Worm (Caenorhabditis elegans) whole organism, L4 larva: ENCODE data around the gene T05C12.8.

Source experiments
- F26F4.8 ChIP-seq: fragments of 200-800 bp; sonication (Bioruptor generic); conservative IDR thresholded peaks from 2 replicates; pipeline ENCODE4 v1.3.6; 2022; ENCODE audit warnings: missing genetic modification characterization, missing compliant biosample characterization
- F49E8.2 ChIP-seq: sonication (generic microtip); optimal IDR thresholded peaks from 2 replicates; lab custom pipeline; 2016; ENCODE audit warnings: missing compliant biosample characterization, mild to moderate bottlenecking, missing genetic modification characterization, borderline replicate concordance
- R02D3.7 ChIP-seq: fragments of 150-350 bp; sonication (generic microtip); optimal IDR thresholded peaks from 3 replicates; lab custom pipeline; 2014; ENCODE audit warnings: missing biosample characterization, missing genetic modification characterization
- T20F7.1 ChIP-seq: fragments of 200-800 bp; sonication (Bioruptor generic); optimal IDR thresholded peaks from 2 replicates; lab custom pipeline; 2018; ENCODE audit warnings: mild to moderate bottlenecking, missing genetic modification characterization, missing compliant biosample characterization
- T26A8.4 ChIP-seq: fragments of 200-800 bp; sonication (Bioruptor generic); IDR thresholded peaks from 2 replicates; pipeline ENCODE4 v1.3.6; 2022; ENCODE audit warnings: missing genetic modification characterization, missing compliant biosample characterization
- Y105C5A.15 ChIP-seq: fragments of 200-800 bp; sonication (Bioruptor generic); IDR thresholded peaks from 2 replicates; pipeline ENCODE4 v1.3.6; 2022; ENCODE audit warnings: missing genetic modification characterization, missing compliant biosample characterization
- Y48G9A.11 ChIP-seq: fragments of 200-800 bp; sonication (Bioruptor generic); IDR thresholded peaks from 2 replicates; pipeline ENCODE4 v1.3.6; 2022; ENCODE audit warnings: missing genetic modification reagents, missing genetic modification characterization, missing compliant biosample characterization
- ZK546.5 ChIP-seq, 2 experiments: sonication (generic microtip); optimal IDR thresholded peaks; 2 replicates each; lab custom pipeline; 2017; ENCODE audit warnings: missing biosample characterization in 2 of 2, missing genetic modification characterization in 2 of 2
- aha-1 ChIP-seq: fragments of 150-350 bp; peaks from one replicate; lab custom pipeline; 2014; ENCODE audit warnings: missing biosample characterization, missing genetic modification characterization
- arid-1 ChIP-seq: fragments of 200-800 bp; sonication (Bioruptor generic); conservative IDR thresholded peaks from 2 replicates; pipeline ENCODE4 v1.3.6; 2022; ENCODE audit warnings: missing genetic modification reagents, missing genetic modification characterization, missing compliant biosample characterization
- ceh-62 ChIP-seq: sonication (generic microtip); optimal IDR thresholded peaks from 2 replicates; lab custom pipeline; 2017; ENCODE audit warnings: missing biosample characterization, missing genetic modification characterization
- ceh-82 ChIP-seq: sonication (generic microtip); optimal IDR thresholded peaks from 2 replicates; lab custom pipeline; 2017; ENCODE audit warnings: missing biosample characterization, missing genetic modification characterization
- ces-1 ChIP-seq: fragments of 150-350 bp; sonication (generic microtip); optimal IDR thresholded peaks from 4 replicates; lab custom pipeline; 2014; ENCODE audit warnings: missing biosample characterization, missing genetic modification reagents, missing genetic modification characterization
- daf-19 ChIP-seq: fragments of 200-800 bp; sonication (Bioruptor generic); conservative IDR thresholded peaks from 2 replicates; pipeline ENCODE4 v1.3.6; 2022; ENCODE audit warnings: missing genetic modification characterization, missing compliant biosample characterization
- dpl-1 ChIP-seq: fragments of 150-350 bp; optimal IDR thresholded peaks from 2 replicates; lab custom pipeline; 2014; ENCODE audit warnings: missing biosample characterization, missing genetic modification reagents, missing genetic modification characterization
- duxl-1 ChIP-seq: sonication (generic microtip); optimal IDR thresholded peaks from 2 replicates; lab custom pipeline; 2016; ENCODE audit warnings: mild to moderate bottlenecking, missing genetic modification characterization, moderate library complexity, missing compliant biosample characterization; ENCODE audit not compliant: poor library complexity
- hif-1 ChIP-seq, 2 experiments: sonication (generic microtip); optimal IDR thresholded peaks; 2 replicates each; lab custom pipeline; 2016 to 2017; ENCODE audit warnings: missing compliant biosample characterization in 2 of 2, missing genetic modification characterization in 2 of 2, missing genetic modification reagents in 2 of 2, missing genotype in 2 of 2, mild to moderate bottlenecking in 1 of 2
- lin-38 ChIP-seq: fragments of 200-800 bp; sonication (Bioruptor generic); IDR thresholded peaks from 2 replicates; pipeline ENCODE4 v1.3.6; 2022; ENCODE audit warnings: missing genetic modification reagents, missing genetic modification characterization, missing compliant biosample characterization
- lsy-2 ChIP-seq, 2 experiments: fragments of 150-350 bp in 1 of 2; sonication (generic microtip) in 1 of 2; optimal IDR thresholded peaks; 2 replicates each; lab custom pipeline; 2014 to 2017; ENCODE audit warnings: missing biosample characterization in 2 of 2, missing genetic modification characterization in 2 of 2
- madf-9 ChIP-seq: fragments of 200-800 bp; sonication (Bioruptor generic); conservative IDR thresholded peaks from 2 replicates; pipeline ENCODE4 v1.3.6; 2022; ENCODE audit warnings: missing genetic modification reagents, missing genetic modification characterization, missing compliant biosample characterization
- mdl-1 ChIP-seq, 2 experiments: fragments of 150-350 bp in 1 of 2; sonication (generic microtip) in 1 of 2; optimal IDR thresholded peaks; 2 replicates each; lab custom pipeline; 2014 to 2017; ENCODE audit warnings: missing biosample characterization in 2 of 2, missing genetic modification characterization in 2 of 2
- mdt-29 ChIP-seq: fragments of 200-800 bp; sonication (Bioruptor generic); IDR thresholded peaks from 2 replicates; pipeline ENCODE4 v1.3.6; 2022; ENCODE audit warnings: missing genetic modification reagents, missing genetic modification characterization, missing compliant biosample characterization
- mes-2 ChIP-seq: sonication (generic microtip); optimal IDR thresholded peaks from 2 replicates; lab custom pipeline; 2016; ENCODE audit warnings: missing genotype, mild to moderate bottlenecking, missing genetic modification characterization, missing compliant biosample characterization; ENCODE audit not compliant: poor library complexity, severe bottlenecking
- mxl-3 ChIP-seq: fragments of 200-800 bp; sonication (Bioruptor generic); optimal IDR thresholded peaks from 2 replicates; lab custom pipeline; 2018; ENCODE audit warnings: mild to moderate bottlenecking, missing genetic modification characterization, missing compliant biosample characterization
- nhr-102 ChIP-seq: sonication (generic microtip); optimal IDR thresholded peaks from 2 replicates; lab custom pipeline; 2016; ENCODE audit warnings: mild to moderate bottlenecking, missing genetic modification characterization, moderate library complexity, missing compliant biosample characterization
- nhr-11 ChIP-seq: fragments of 150-350 bp; optimal IDR thresholded peaks from 2 replicates; lab custom pipeline; 2014; ENCODE audit warnings: missing biosample characterization, missing genetic modification characterization
- nhr-237 ChIP-seq: sonication (generic microtip); optimal IDR thresholded peaks from 2 replicates; lab custom pipeline; 2017; ENCODE audit warnings: missing biosample characterization, missing genetic modification characterization
- nhr-25 ChIP-seq: sonication (generic microtip); optimal IDR thresholded peaks from 2 replicates; lab custom pipeline; 2017; ENCODE audit warnings: missing genetic modification characterization, mild to moderate bottlenecking, missing compliant biosample characterization, antibody characterized with exemption, moderate library complexity, borderline replicate concordance; ENCODE audit not compliant: insufficient read depth
- nhr-28 ChIP-seq: fragments of 150-350 bp; optimal IDR thresholded peaks from 2 replicates; lab custom pipeline; 2014; ENCODE audit warnings: missing biosample characterization, missing genetic modification characterization
- nhr-41 ChIP-seq: fragments of 200-800 bp; sonication (Bioruptor generic); IDR thresholded peaks from 2 replicates; pipeline ENCODE4 v1.3.6; 2022; ENCODE audit warnings: missing genetic modification reagents, missing genetic modification characterization, missing compliant biosample characterization
- nhr-76 ChIP-seq: fragments of 150-350 bp; optimal IDR thresholded peaks from 2 replicates; lab custom pipeline; 2014; ENCODE audit warnings: missing biosample characterization, missing genetic modification characterization
- php-3 ChIP-seq: fragments of 200-800 bp; sonication (Bioruptor generic); IDR thresholded peaks from 2 replicates; pipeline ENCODE4 v1.3.6; 2022; ENCODE audit warnings: missing genetic modification reagents, missing genetic modification characterization, missing compliant biosample characterization
- sdz-12 ChIP-seq: fragments of 200-800 bp; sonication (Bioruptor generic); optimal IDR thresholded peaks from 2 replicates; lab custom pipeline; 2018; ENCODE audit warnings: mild to moderate bottlenecking, missing genetic modification characterization, missing compliant biosample characterization
- skn-1 ChIP-seq: fragments of 150-350 bp; optimal IDR thresholded peaks from 2 replicates; lab custom pipeline; 2014; ENCODE audit warnings: missing biosample characterization, missing genetic modification characterization
- snpc-1.2 ChIP-seq: fragments of 200-800 bp; sonication (Bioruptor generic); IDR thresholded peaks from 2 replicates; pipeline ENCODE4 v1.3.6; 2022; ENCODE audit warnings: missing genetic modification reagents, missing genetic modification characterization, missing compliant biosample characterization
- tag-97 ChIP-seq: fragments of 200-800 bp; sonication (Bioruptor generic); IDR thresholded peaks from 2 replicates; pipeline ENCODE4 v1.3.6; 2022; ENCODE audit warnings: missing genetic modification characterization, missing compliant biosample characterization
- unc-130 ChIP-seq: sonication (generic microtip); optimal IDR thresholded peaks from 2 replicates; lab custom pipeline; 2016; ENCODE audit warnings: missing genetic modification reagents, missing genetic modification characterization, missing compliant biosample characterization
- unc-62 ChIP-seq, 3 experiments: fragments of 150-350 bp in 1 of 3; sonication (generic microtip); optimal IDR thresholded peaks in 2 of 3; peaks in 1 of 3; 1 replicate in 1 of 3; 2 replicates in 2 of 3; lab custom pipeline; 2014 to 2017; ENCODE audit warnings: missing biosample characterization in 3 of 3, missing genetic modification characterization in 3 of 3, missing genetic modification reagents in 3 of 3, missing genotype in 1 of 3
- vab-7 ChIP-seq: fragments of 200-800 bp; sonication (Bioruptor generic); IDR thresholded peaks from 2 replicates; pipeline ENCODE4 v1.3.6; 2022; ENCODE audit warnings: missing genetic modification reagents, missing genetic modification characterization, missing compliant biosample characterization
- zag-1 ChIP-seq: fragments of 150-350 bp; optimal IDR thresholded peaks from 2 replicates; lab custom pipeline; 2014; ENCODE audit warnings: missing biosample characterization, missing genetic modification characterization
- zfp-2 ChIP-seq: sonication (generic microtip); optimal IDR thresholded peaks from 2 replicates; lab custom pipeline; 2016; ENCODE audit warnings: mild to moderate bottlenecking, missing genetic modification characterization, missing compliant biosample characterization
- zip-2 ChIP-seq: fragments of 150-350 bp; optimal IDR thresholded peaks from 2 replicates; lab custom pipeline; 2014; ENCODE audit warnings: missing biosample characterization, missing genetic modification characterization
- ztf-11 ChIP-seq: fragments of 150-350 bp; optimal IDR thresholded peaks from 2 replicates; lab custom pipeline; 2014; ENCODE audit warnings: missing biosample characterization, missing genetic modification characterization

Gene T05C12.8

ce11 chrII:8152711-8153325 lies 37.5 kb downstream of the T05C12.8 start (continued):
- no peak for TF ChIP-seq Y105C5A.15 (GFP tag; lab: Robert Waterston, UW)
- TF ChIP-seq sdz-12 (GFP tag; lab: Kevin White, UChicago), result no peak
- no peak for TF ChIP-seq Y48G9A.11 (GFP tag; lab: Robert Waterston, UW)

ce11 chrII:8149930-8150329 lies 40.4 kb downstream of the T05C12.8 start, which contains the start of gene F10B5.3:
F10B5.3 (minus strand) TSS chrII:8150030.
- TF ChIP-seq unc-62 (GFP tag; optimal IDR thresholded peaks at IDR 0.05 in 1 of 2; lab: Kevin White, UChicago) (peak in 1 of 2 experiments; percentile 7), unc-62 (tag; optimal IDR thresholded peaks at IDR 0.05; lab: Kevin White, UChicago) (no peak), skn-1 (tag; lab: Kevin White, UChicago) (no peak)

ce11 chrII:8144543-8144942 lies 45.8 kb downstream of the T05C12.8 start, which contains the start of gene F10B5.2:
F10B5.2 (plus strand) TSS chrII:8144762.
- TF ChIP-seq lin-38 (GFP tag; lab: Robert Waterston, UW), result peak; percentile 50
- TF ChIP-seq ZK546.5 (tag; optimal IDR thresholded peaks at IDR 0.05; lab: Kevin White, UChicago), result no peak
- no peak for TF ChIP-seq nhr-28 (tag; lab: Kevin White, UChicago)
- TF ChIP-seq nhr-25 (tag; lab: Kevin White, UChicago), result no peak
- 0 out of 2 replicates have a peak, but pooled peaks have one; percentile 48 for TF ChIP-seq F26F4.8 (GFP tag; lab: Robert Waterston, UW)
- TF ChIP-seq mdl-1 (tag; optimal IDR thresholded peaks at IDR 0.05; lab: Kevin White, UChicago), result no peak
- TF ChIP-seq R02D3.7, result no peak
- TF ChIP-seq mes-2, result no peak
- TF ChIP-seq F49E8.2 (tag; lab: Kevin White, UChicago), result peak; percentile 61
- TF ChIP-seq Y48G9A.11 (GFP tag; lab: Robert Waterston, UW), result 0 out of 2 replicates have a peak, but pooled peaks have one; percentile 48
- TF ChIP-seq daf-19 (GFP tag; lab: Robert Waterston, UW), result 0 out of 2 replicates have a peak, but pooled peaks have one; percentile 41
- no peak for TF ChIP-seq madf-9 (GFP tag; lab: Robert Waterston, UW)
- TF ChIP-seq unc-62 (GFP tag; optimal IDR thresholded peaks at IDR 0.05 in 1 of 2; lab: Kevin White, UChicago), result no peak
- no peak for TF ChIP-seq unc-62 (tag; optimal IDR thresholded peaks at IDR 0.05; lab: Kevin White, UChicago)
- no peak for TF ChIP-seq zag-1 (tag; lab: Kevin White, UChicago)
- no peak for TF ChIP-seq ztf-11 (tag; lab: Kevin White, UChicago)
- no peak for TF ChIP-seq mdt-29 (GFP tag; lab: Robert Waterston, UW)
- no peak for TF ChIP-seq vab-7 (GFP tag; lab: Robert Waterston, UW)
- TF ChIP-seq mxl-3, result no peak
- TF ChIP-seq snpc-1.2 (GFP tag; lab: Robert Waterston, UW), result 0 out of 2 replicates have a peak, but pooled peaks have one; percentile 49
- no peak for TF ChIP-seq zip-2
- TF ChIP-seq nhr-237, result no peak
- no peak for TF ChIP-seq ceh-62 (tag; lab: Kevin White, UChicago)
- peak; percentile 8 for TF ChIP-seq unc-130 (GFP tag; lab: Kevin White, UChicago)
- 0 out of 2 replicates have a peak, but pooled peaks have one; percentile 54 for TF ChIP-seq arid-1 (GFP tag; lab: Robert Waterston, UW)
- TF ChIP-seq T26A8.4 (GFP tag; lab: Robert Waterston, UW), result no peak
- TF ChIP-seq hif-1 (tag; optimal IDR thresholded peaks at IDR 0.05; lab: Kevin White, UChicago), result no peak
- TF ChIP-seq ceh-82 (tag; lab: Kevin White, UChicago), result no peak
- no peak for TF ChIP-seq aha-1

ce11 chrII:8143278-8143931 lies 47.0 kb downstream of the T05C12.8 start, which contains the start of the genes ints-11 and rpl-10:
ints-11 (minus strand) TSS chrII:8143478.
rpl-10 (plus strand) TSS chrII:8143881.
- peak; percentile 7 for TF ChIP-seq nhr-28 (tag; lab: Kevin White, UChicago)
- TF ChIP-seq tag-97, result no peak
- no peak for TF ChIP-seq duxl-1 (tag; lab: Kevin White, UChicago)
- TF ChIP-seq nhr-76 (tag; lab: Kevin White, UChicago), result no peak
- no peak for TF ChIP-seq nhr-11 (tag; lab: Kevin White, UChicago)
- TF ChIP-seq nhr-41 (GFP tag; lab: Robert Waterston, UW), result no peak
- TF ChIP-seq dpl-1 (GFP tag; lab: Kevin White, UChicago), result peak; percentile 68
- TF ChIP-seq nhr-102 (tag; lab: Kevin White, UChicago), result no peak
- peak; percentile 69 for TF ChIP-seq mes-2
- no peak for TF ChIP-seq php-3 (GFP tag; lab: Robert Waterston, UW)
- TF ChIP-seq lsy-2 (tag; optimal IDR thresholded peaks at IDR 0.05; lab: Kevin White, UChicago), result peak in 1 of 2 experiments; percentile 97
- TF ChIP-seq ces-1 (GFP tag; lab: Kevin White, UChicago), result no peak
- no peak for TF ChIP-seq daf-19 (GFP tag; lab: Robert Waterston, UW)
- TF ChIP-seq zfp-2 (tag; lab: Kevin White, UChicago), result no peak
- no peak for TF ChIP-seq T20F7.1
